Worm (Caenorhabditis elegans) whole organism, young adult: ENCODE measurements around the gene tag-266.
A peak's percentile ranks its signal among the peaks of the same experiment; 100 is the strongest.

Source experiments
- B0261.1 ChIP-seq: sonication (generic microtip); optimal IDR thresholded peaks from 2 replicates; lab custom pipeline; 2016; ENCODE audit warnings: mild to moderate bottlenecking, missing genetic modification characterization, moderate library complexity, missing compliant biosample characterization
- B0336.3 ChIP-seq: fragments of 200-800 bp; sonication (Bioruptor generic); IDR thresholded peaks from 2 replicates; pipeline ENCODE4 v1.3.6; 2022; ENCODE audit warnings: missing genetic modification characterization, missing compliant biosample characterization
- F22D6.2 ChIP-seq: sonication (generic microtip); optimal IDR thresholded peaks from 2 replicates; lab custom pipeline; 2016; ENCODE audit warnings: mild to moderate bottlenecking, missing genetic modification characterization, missing compliant biosample characterization
- F49E8.2 ChIP-seq: sonication (generic microtip); optimal IDR thresholded peaks from 3 replicates; lab custom pipeline; 2017; ENCODE audit warnings: missing genetic modification characterization, mild to moderate bottlenecking, missing compliant biosample characterization, antibody characterized with exemption, moderate library complexity; ENCODE audit not compliant: insufficient read depth
- F57A8.1 ChIP-seq: fragments of 200-800 bp; sonication (Bioruptor generic); optimal IDR thresholded peaks from 2 replicates; lab custom pipeline; 2018; ENCODE audit warnings: mild to moderate bottlenecking, missing genetic modification characterization, moderate library complexity, missing compliant biosample characterization
- T07F8.4 ChIP-seq: sonication (generic microtip); optimal IDR thresholded peaks from 2 replicates; lab custom pipeline; 2016; ENCODE audit warnings: mild to moderate bottlenecking, missing genetic modification characterization, moderate library complexity, missing compliant biosample characterization
- T26A5.8 ChIP-seq: sonication (generic microtip); optimal IDR thresholded peaks from 2 replicates; lab custom pipeline; 2016; ENCODE audit warnings: missing genetic modification characterization, missing compliant biosample characterization
- Y53F4B.3 ChIP-seq: fragments of 200-800 bp; sonication (Bioruptor generic); IDR thresholded peaks from 2 replicates; pipeline ENCODE4 v1.3.6; 2022; ENCODE audit warnings: missing genetic modification reagents, missing genetic modification characterization, missing compliant biosample characterization
- Y95B8A.8 ChIP-seq: fragments of 200-800 bp; sonication (Bioruptor generic); IDR thresholded peaks from 2 replicates; pipeline ENCODE4 v1.3.6; 2022; ENCODE audit warnings: missing genetic modification reagents, missing genetic modification characterization, missing compliant biosample characterization
- atf-7 ChIP-seq: sonication (generic microtip); optimal IDR thresholded peaks from 2 replicates; lab custom pipeline; 2017; ENCODE audit warnings: mild to moderate bottlenecking, missing genetic modification characterization, missing compliant biosample characterization
- athp-1 ChIP-seq: sonication (generic microtip); optimal IDR thresholded peaks from 2 replicates; lab custom pipeline; 2017; ENCODE audit warnings: mild to moderate bottlenecking, missing genetic modification characterization, missing compliant biosample characterization
- attf-3 ChIP-seq: fragments of 200-800 bp; sonication (Bioruptor generic); conservative IDR thresholded peaks from 2 replicates; pipeline ENCODE4 v1.3.6; 2022; ENCODE audit warnings: missing genetic modification reagents, missing genetic modification characterization, missing compliant biosample characterization
- bed-1 ChIP-seq: fragments of 200-800 bp; sonication (Bioruptor generic); IDR thresholded peaks from 2 replicates; pipeline ENCODE4 v1.3.6; 2022; ENCODE audit warnings: missing genetic modification reagents, missing genetic modification characterization, missing compliant biosample characterization
- ceh-27 ChIP-seq: fragments of 200-800 bp; sonication (Bioruptor generic); optimal IDR thresholded peaks from 2 replicates; lab custom pipeline; 2018; ENCODE audit warnings: mild to moderate bottlenecking, missing genetic modification characterization, moderate library complexity, missing compliant biosample characterization
- ceh-40 ChIP-seq: fragments of 200-800 bp; sonication (Bioruptor generic); IDR thresholded peaks from 2 replicates; pipeline ENCODE4 v1.3.6; 2022; ENCODE audit warnings: missing genetic modification characterization, missing compliant biosample characterization
- ceh-91 ChIP-seq: fragments of 200-800 bp; sonication (Bioruptor generic); IDR thresholded peaks from 2 replicates; pipeline ENCODE4 v1.3.6; 2022; ENCODE audit warnings: missing genetic modification reagents, missing genetic modification characterization, missing compliant biosample characterization
- dox-1 ChIP-seq: fragments of 200-800 bp; sonication (Bioruptor generic); IDR thresholded peaks from 2 replicates; pipeline ENCODE4 v1.3.6; 2022; ENCODE audit warnings: missing genetic modification reagents, missing genetic modification characterization, missing compliant biosample characterization
- egl-18 ChIP-seq: fragments of 200-800 bp; sonication (Bioruptor generic); IDR thresholded peaks from 2 replicates; pipeline ENCODE4 v1.3.6; 2022; ENCODE audit warnings: missing genetic modification reagents, missing genetic modification characterization, missing compliant biosample characterization
- ets-4 ChIP-seq: fragments of 200-800 bp; sonication (Bioruptor generic); optimal IDR thresholded peaks from 2 replicates; lab custom pipeline; 2018; ENCODE audit warnings: mild to moderate bottlenecking, missing genetic modification characterization, missing compliant biosample characterization
- hlh-12 ChIP-seq: sonication (generic microtip); optimal IDR thresholded peaks from 2 replicates; lab custom pipeline; 2016; ENCODE audit warnings: missing genetic modification characterization, missing compliant biosample characterization
- hlh-26 ChIP-seq: fragments of 200-800 bp; sonication (Bioruptor generic); conservative IDR thresholded peaks from 2 replicates; pipeline ENCODE4 v1.3.6; 2022; ENCODE audit warnings: missing genetic modification reagents, missing genetic modification characterization, missing compliant biosample characterization
- hmg-20 ChIP-seq: fragments of 200-800 bp; sonication (Bioruptor generic); IDR thresholded peaks from 2 replicates; pipeline ENCODE4 v1.3.6; 2022; ENCODE audit warnings: missing genetic modification reagents, missing genetic modification characterization, missing compliant biosample characterization
- let-607 ChIP-seq, 2 experiments: fragments of 200-800 bp in 1 of 2; sonication (Bioruptor generic) in 1 of 2; sonication (generic microtip) in 1 of 2; optimal IDR thresholded peaks; 2 replicates each; lab custom pipeline; 2016 to 2018; ENCODE audit warnings: mild to moderate bottlenecking in 2 of 2, missing compliant biosample characterization in 2 of 2, missing genetic modification characterization in 2 of 2, moderate library complexity in 2 of 2, missing genotype in 1 of 2
- lin-35 ChIP-seq, 3 experiments: fragments of 150-350 bp in 2 of 3; sonication (generic microtip) in 1 of 3; optimal IDR thresholded peaks; 2 replicates each; lab custom pipeline; 2014 to 2018; ENCODE audit warnings: missing biosample characterization in 3 of 3, missing genetic modification characterization in 3 of 3, missing genetic modification reagents in 3 of 3
- lin-40 ChIP-seq: sonication (generic microtip); optimal IDR thresholded peaks from 2 replicates; lab custom pipeline; 2016; ENCODE audit warnings: missing genetic modification characterization, mild to moderate bottlenecking, missing compliant biosample characterization, missing genotype, missing genetic modification reagents
- lir-1 ChIP-seq: fragments of 200-800 bp; sonication (Bioruptor generic); conservative IDR thresholded peaks from 2 replicates; pipeline ENCODE4 v1.3.6; 2022; ENCODE audit warnings: missing genetic modification reagents, missing genetic modification characterization, missing compliant biosample characterization
- madf-3 ChIP-seq: fragments of 200-800 bp; sonication (Bioruptor generic); IDR thresholded peaks from 2 replicates; pipeline ENCODE4 v1.3.6; 2022; ENCODE audit warnings: missing genetic modification reagents, missing genetic modification characterization, missing compliant biosample characterization
- madf-6 ChIP-seq: fragments of 200-800 bp; sonication (Bioruptor generic); IDR thresholded peaks from 2 replicates; pipeline ENCODE4 v1.3.6; 2022; ENCODE audit warnings: missing genetic modification reagents, missing genetic modification characterization, missing compliant biosample characterization
- madf-8 ChIP-seq: fragments of 200-800 bp; sonication (Bioruptor generic); conservative IDR thresholded peaks from 2 replicates; pipeline ENCODE4 v1.3.6; 2022; ENCODE audit warnings: missing genetic modification reagents, missing genetic modification characterization, missing compliant biosample characterization
- mcd-1 ChIP-seq: fragments of 200-800 bp; sonication (Bioruptor generic); IDR thresholded peaks from 2 replicates; pipeline ENCODE4 v1.3.6; 2022; ENCODE audit warnings: missing genetic modification reagents, missing genetic modification characterization, missing compliant biosample characterization
- mes-4 ChIP-seq: sonication (generic microtip); optimal IDR thresholded peaks from 2 replicates; lab custom pipeline; 2016; ENCODE audit warnings: missing genotype, missing genetic modification characterization, missing compliant biosample characterization
- nhr-120 ChIP-seq: fragments of 200-800 bp; sonication (Bioruptor generic); IDR thresholded peaks from 2 replicates; pipeline ENCODE4 v1.3.6; 2022; ENCODE audit warnings: missing genetic modification characterization, missing compliant biosample characterization
- nhr-90 ChIP-seq: sonication (generic microtip); optimal IDR thresholded peaks from 2 replicates; lab custom pipeline; 2016; ENCODE audit warnings: missing genotype, mild to moderate bottlenecking, missing genetic modification characterization, missing compliant biosample characterization
- rcor-1 ChIP-seq: fragments of 200-800 bp; sonication (Bioruptor generic); IDR thresholded peaks from 2 replicates; pipeline ENCODE4 v1.3.6; 2022; ENCODE audit warnings: missing genetic modification reagents, missing genetic modification characterization, missing compliant biosample characterization
- repo-1 ChIP-seq: sonication (generic microtip); optimal IDR thresholded peaks from 2 replicates; lab custom pipeline; 2017; ENCODE audit warnings: mild to moderate bottlenecking, missing genetic modification characterization, missing compliant biosample characterization
- sea-2 ChIP-seq: fragments of 200-800 bp; sonication (Bioruptor generic); IDR thresholded peaks from 2 replicates; pipeline ENCODE4 v1.3.6; 2022; ENCODE audit warnings: missing genetic modification characterization, missing compliant biosample characterization
- somi-1 ChIP-seq: fragments of 200-800 bp; sonication (Bioruptor generic); optimal IDR thresholded peaks from 2 replicates; lab custom pipeline; 2018; ENCODE audit warnings: mild to moderate bottlenecking, missing genetic modification characterization, missing compliant biosample characterization
- tbp1 ChIP-seq: fragments of 200-800 bp; sonication (Bioruptor generic); optimal IDR thresholded peaks from 2 replicates; lab custom pipeline; 2018; ENCODE audit warnings: mild to moderate bottlenecking, missing genetic modification characterization, missing compliant biosample characterization
- tbx-9 ChIP-seq: sonication (generic microtip); optimal IDR thresholded peaks from 2 replicates; lab custom pipeline; 2016; ENCODE audit warnings: borderline replicate concordance, missing genetic modification characterization, inconsistent platforms, missing compliant biosample characterization
- tlf-1 ChIP-seq: fragments of 200-800 bp; sonication (Bioruptor generic); optimal IDR thresholded peaks from 2 replicates; lab custom pipeline; 2018; ENCODE audit warnings: mild to moderate bottlenecking, missing genetic modification characterization, missing compliant biosample characterization
- unc-130 ChIP-seq: sonication (generic microtip); optimal IDR thresholded peaks from 2 replicates; lab custom pipeline; 2016; ENCODE audit warnings: missing genetic modification reagents, missing genetic modification characterization, missing compliant biosample characterization
- unc-62 ChIP-seq: fragments of 150-350 bp; optimal IDR thresholded peaks from 2 replicates; lab custom pipeline; 2014; ENCODE audit warnings: missing biosample characterization, missing genetic modification reagents, missing genetic modification characterization
- xnd-1 ChIP-seq: sonication (generic microtip); optimal IDR thresholded peaks from 2 replicates; lab custom pipeline; 2016; ENCODE audit warnings: missing genotype, missing genetic modification reagents, missing genetic modification characterization, missing compliant biosample characterization
- zfh-2 ChIP-seq: fragments of 200-800 bp; sonication (Bioruptor generic); conservative IDR thresholded peaks from 2 replicates; pipeline ENCODE4 v1.3.6; 2022; ENCODE audit warnings: missing genetic modification reagents, missing genetic modification characterization, missing compliant biosample characterization
- zim-3 ChIP-seq: sonication (generic microtip); optimal IDR thresholded peaks from 2 replicates; lab custom pipeline; 2017; ENCODE audit warnings: mild to moderate bottlenecking, missing genetic modification characterization, moderate library complexity, missing compliant biosample characterization
- ztf-25 ChIP-seq: fragments of 200-800 bp; sonication (Bioruptor generic); IDR thresholded peaks from 2 replicates; pipeline ENCODE4 v1.3.6; 2022; ENCODE audit warnings: missing genetic modification reagents, missing genetic modification characterization, missing compliant biosample characterization
- ztf-26 ChIP-seq: sonication (generic microtip); optimal IDR thresholded peaks from 2 replicates; lab custom pipeline; 2017; ENCODE audit warnings: missing genetic modification characterization, missing compliant biosample characterization
- ztf-28 ChIP-seq: fragments of 200-800 bp; sonication (Bioruptor generic); IDR thresholded peaks from 2 replicates; pipeline ENCODE4 v1.3.6; 2022; ENCODE audit warnings: missing genetic modification reagents, missing genetic modification characterization, missing compliant biosample characterization
- ztf-3 ChIP-seq: fragments of 200-800 bp; sonication (Bioruptor generic); optimal IDR thresholded peaks from 2 replicates; lab custom pipeline; 2018; ENCODE audit warnings: mild to moderate bottlenecking, missing genetic modification characterization, missing compliant biosample characterization
- ztf-6 ChIP-seq: fragments of 200-800 bp; sonication (Bioruptor generic); IDR thresholded peaks from 2 replicates; pipeline ENCODE4 v1.3.6; 2022; ENCODE audit warnings: missing genetic modification reagents, missing genetic modification characterization, missing compliant biosample characterization

tag-266 gene

DNA sequence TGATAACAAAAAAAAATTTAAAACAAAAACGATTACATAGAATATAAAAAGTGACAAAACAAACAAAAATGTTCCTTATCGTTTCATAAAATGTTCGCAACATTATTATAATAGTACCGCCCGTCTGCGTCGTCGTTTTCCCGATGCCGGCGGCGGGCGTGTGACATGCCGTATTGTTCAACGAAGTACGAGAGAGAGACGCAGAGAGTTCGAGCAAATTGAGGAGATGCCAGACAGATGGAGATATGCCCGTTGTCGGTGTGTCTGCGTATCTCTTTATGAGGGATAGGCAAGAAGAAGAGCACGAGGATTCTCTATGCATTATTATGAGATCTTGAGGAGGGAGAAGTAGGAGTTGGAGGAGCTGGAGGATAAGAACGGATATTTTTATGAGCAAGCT, 16.3 kb downstream of the tag-266 start (continued):
- TF ChIP-seq ets-4 (GFP tag; lab: Kevin White, UChicago) (peak; percentile 64), repo-1 (tag; lab: Kevin White, UChicago) (peak; percentile 25), tlf-1 (GFP tag; lab: Kevin White, UChicago) (peak; percentile 67), lir-1 (GFP tag; lab: Robert Waterston, UW) (peak; percentile 37; the same call in 1 of the 2 replicates), ztf-3 (GFP tag; lab: Kevin White, UChicago) (no peak), ztf-28 (GFP tag; lab: Robert Waterston, UW) (no peak), F49E8.2 (no peak), sea-2 (GFP tag; lab: Robert Waterston, UW) (no peak), ztf-6 (GFP tag; lab: Robert Waterston, UW) (0 out of 2 replicates have a peak, but pooled peaks have one; percentile 60), attf-3 (no peak), dox-1 (GFP tag; lab: Robert Waterston, UW) (peak; percentile 86), ceh-91 (GFP tag; lab: Robert Waterston, UW) (no peak), zim-3 (tag; lab: Kevin White, UChicago) (no peak), B0336.3 (peak; percentile 80), unc-130 (no peak), T07F8.4 (tag; lab: Kevin White, UChicago) (no peak), atf-7 (peak; percentile 62), mcd-1 (GFP tag; lab: Robert Waterston, UW) (peak; percentile 70), hlh-26 (GFP tag; lab: Robert Waterston, UW) (no peak), ceh-27 (GFP tag; lab: Kevin White, UChicago) (peak; percentile 92), let-607 (tag; optimal IDR thresholded peaks at IDR 0.05; lab: Kevin White, UChicago) (peak; percentile 70 to 76), ztf-26 (tag; lab: Kevin White, UChicago) (no peak), rcor-1 (GFP tag; lab: Robert Waterston, UW) (peak; percentile 78), F22D6.2 (peak; percentile 20), hlh-12 (tag; lab: Kevin White, UChicago) (no peak), Y95B8A.8 (GFP tag; lab: Robert Waterston, UW) (0 out of 2 replicates have a peak, but pooled peaks have one; percentile 12), lin-35 (GFP tag; optimal IDR thresholded peaks at IDR 0.05; lab: Kevin White, UChicago) (peak in 1 of 3 experiments; percentile 18), T26A5.8 (no peak), mes-4 (no peak), nhr-90 (peak; percentile 56), athp-1 (tag; lab: Kevin White, UChicago) (peak; percentile 44), zfh-2 (peak; percentile 97), madf-6 (GFP tag; lab: Robert Waterston, UW) (no peak), Y53F4B.3 (no peak), ztf-25 (GFP tag; lab: Robert Waterston, UW) (no peak), xnd-1 (tag; lab: Kevin White, UChicago) (no peak), lin-40 (tag; lab: Kevin White, UChicago) (peak; percentile 84), tbp1 (peak; percentile 69), tbx-9 (no peak), bed-1 (GFP tag; lab: Robert Waterston, UW) (no peak), madf-8 (GFP tag; lab: Robert Waterston, UW) (no peak), F57A8.1 (GFP tag; lab: Kevin White, UChicago) (no peak), B0261.1 (tag; lab: Kevin White, UChicago) (no peak), hmg-20 (peak; percentile 52; the same call in 1 of the 2 replicates), ceh-40 (GFP tag; lab: Robert Waterston, UW) (no peak), unc-62 (GFP tag; lab: Kevin White, UChicago) (peak; percentile 57), somi-1 (GFP tag; lab: Kevin White, UChicago) (peak; percentile 79), madf-3 (GFP tag; lab: Robert Waterston, UW) (no peak), egl-18 (GFP tag; lab: Robert Waterston, UW) (no peak), nhr-120 (GFP tag; lab: Robert Waterston, UW) (no peak)
